Worm (Caenorhabditis elegans) whole organism, early embryonic: ENCODE measurements around the gene C18A3.11.

Source experiments
- F13C5.2 ChIP-seq: sonication (generic microtip); optimal IDR thresholded peaks from 2 replicates; lab custom pipeline; 2017; ENCODE audit warnings: mild to moderate bottlenecking, missing genetic modification characterization, inconsistent platforms, missing compliant biosample characterization
- aly-1 ChIP-seq: sonication (generic microtip); optimal IDR thresholded peaks from 2 replicates; lab custom pipeline; 2016; ENCODE audit warnings: missing genetic modification characterization, missing compliant biosample characterization
- ama-1 ChIP-seq: fragments of 150-350 bp; optimal IDR thresholded peaks from 2 replicates; lab custom pipeline; 2014
- ceh-13 ChIP-seq: fragments of 200-800 bp; sonication (Bioruptor generic); optimal IDR thresholded peaks from 2 replicates; lab custom pipeline; 2018; ENCODE audit warnings: mild to moderate bottlenecking, missing genetic modification characterization, missing compliant biosample characterization
- ets-7 ChIP-seq: sonication (generic microtip); optimal IDR thresholded peaks from 2 replicates; lab custom pipeline; 2016; ENCODE audit warnings: missing genotype, missing genetic modification characterization, missing compliant biosample characterization
- flt-1 ChIP-seq: fragments of 200-800 bp; sonication (Bioruptor generic); IDR thresholded peaks from 2 replicates; pipeline ENCODE4 v1.3.6; 2022; ENCODE audit warnings: missing genetic modification characterization, missing compliant biosample characterization
- hmbx-1 ChIP-seq: sonication (generic microtip); optimal IDR thresholded peaks from 2 replicates; lab custom pipeline; 2016; ENCODE audit warnings: mild to moderate bottlenecking, missing genetic modification characterization, missing compliant biosample characterization
- hmg-4 ChIP-seq: fragments of 200-800 bp; sonication (Bioruptor generic); optimal IDR thresholded peaks from 2 replicates; lab custom pipeline; 2018; ENCODE audit warnings: mild to moderate bottlenecking, missing genetic modification characterization, missing compliant biosample characterization
- pes-1 ChIP-seq: fragments of 200-800 bp; sonication (Bioruptor generic); IDR thresholded peaks from 2 replicates; pipeline ENCODE4 v1.3.6; 2022; ENCODE audit warnings: missing genetic modification reagents, missing genetic modification characterization, missing compliant biosample characterization
- scrt-1 ChIP-seq: fragments of 200-800 bp; sonication (Bioruptor generic); IDR thresholded peaks from 2 replicates; pipeline ENCODE4 v1.3.6; 2022; ENCODE audit warnings: missing genetic modification characterization, missing compliant biosample characterization
- sea-1 ChIP-seq: fragments of 200-800 bp; sonication (Bioruptor generic); conservative IDR thresholded peaks from 2 replicates; pipeline ENCODE4 v1.3.6; 2022; ENCODE audit warnings: missing genetic modification characterization, missing compliant biosample characterization
- tbx-11 ChIP-seq: fragments of 200-800 bp; sonication (Bioruptor generic); IDR thresholded peaks from 2 replicates; pipeline ENCODE4 v1.3.6; 2022; ENCODE audit warnings: missing genetic modification characterization, missing compliant biosample characterization
- tra-4 ChIP-seq: sonication (generic microtip); optimal IDR thresholded peaks from 2 replicates; lab custom pipeline; 2017; ENCODE audit warnings: missing genetic modification characterization, missing compliant biosample characterization

DNA sequence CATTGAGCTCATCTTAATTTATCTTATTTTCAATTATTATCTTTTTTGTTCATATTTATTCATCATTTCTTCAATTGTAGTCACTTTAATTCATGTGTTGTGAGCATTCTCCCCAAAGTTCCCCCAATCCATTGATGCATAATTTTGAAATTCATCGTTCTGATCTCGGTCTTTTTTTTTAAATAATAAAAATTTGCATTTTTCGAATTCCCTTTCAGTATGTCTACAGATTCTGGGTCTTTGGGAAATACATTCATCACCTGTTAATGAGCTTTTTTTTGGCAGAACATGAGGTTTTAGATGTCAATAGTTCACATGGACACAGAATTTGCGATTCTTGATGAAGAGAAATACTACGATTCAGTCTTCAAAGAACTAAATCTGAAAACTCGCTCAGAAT, 11.0 kb upstream of the C18A3.11 start, which contains the start of gene damt-1:
- TF ChIP-seq tbx-11 (GFP tag; lab: Robert Waterston, UW) (no peak), hmg-4 (GFP tag; lab: Kevin White, UChicago) (no peak), scrt-1 (GFP tag; lab: Robert Waterston, UW) (no peak), ama-1 (lab: Kevin White, UChicago) (no peak), ets-7 (no peak), hmbx-1 (tag; lab: Kevin White, UChicago) (no peak), flt-1 (GFP tag; lab: Robert Waterston, UW) (no peak), tra-4 (tag; lab: Kevin White, UChicago) (no peak), ceh-13 (GFP tag; lab: Kevin White, UChicago) (no peak), sea-1 (GFP tag; lab: Robert Waterston, UW) (no peak), pes-1 (GFP tag; lab: Robert Waterston, UW) (no peak), F13C5.2 (tag; lab: Kevin White, UChicago) (no peak), aly-1 (tag; lab: Kevin White, UChicago) (no peak)
